Worm (Caenorhabditis elegans): Measurements from ENCODE around the gene F28C6.5.

The F28C6.5 gene

DNA sequence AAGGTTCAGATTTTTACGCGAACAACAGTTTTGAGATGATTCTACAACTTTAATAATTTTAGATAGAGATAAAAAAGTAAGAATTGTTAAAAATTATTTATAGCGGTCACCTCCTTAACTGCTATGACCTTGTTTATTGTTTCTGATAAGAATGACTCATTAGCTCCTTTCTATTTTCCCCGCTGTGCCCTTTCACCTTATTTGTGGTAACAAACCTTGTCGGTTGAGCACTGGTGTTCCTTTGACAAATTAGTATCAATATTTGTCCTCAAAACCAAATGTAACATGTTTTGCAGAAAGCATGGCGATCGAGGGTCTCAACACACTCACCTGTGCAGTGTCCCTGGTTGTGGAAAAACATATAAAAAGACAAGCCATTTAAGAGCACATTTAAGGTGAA is 27.3 kb downstream of the F28C6.5 start:
- TF ChIP-seq ets-7 (tag; optimal IDR thresholded peaks at IDR 0.05): no peak
- no peak for TF ChIP-seq sea-1 (GFP tag; conservative IDR thresholded peaks at IDR 0.05)
- TF ChIP-seq tra-4 (tag; optimal IDR thresholded peaks at IDR 0.05): no peak
- no peak for TF ChIP-seq pes-1 (GFP tag; IDR thresholded peaks at IDR 0.05)
- TF ChIP-seq ama-1 (optimal IDR thresholded peaks at IDR 0.05): no peak
- no peak for TF ChIP-seq B0310.2 (tag; optimal IDR thresholded peaks at IDR 0.05)
- no peak for TF ChIP-seq tbx-37 (GFP tag; conservative IDR thresholded peaks at IDR 0.05)
- TF ChIP-seq hmbx-1 (tag; optimal IDR thresholded peaks at IDR 0.05): no peak
- TF ChIP-seq hnd-1 (tag; optimal IDR thresholded peaks at IDR 0.05): no peak
- TF ChIP-seq flt-1 (GFP tag; IDR thresholded peaks at IDR 0.05): no peak

DNA sequence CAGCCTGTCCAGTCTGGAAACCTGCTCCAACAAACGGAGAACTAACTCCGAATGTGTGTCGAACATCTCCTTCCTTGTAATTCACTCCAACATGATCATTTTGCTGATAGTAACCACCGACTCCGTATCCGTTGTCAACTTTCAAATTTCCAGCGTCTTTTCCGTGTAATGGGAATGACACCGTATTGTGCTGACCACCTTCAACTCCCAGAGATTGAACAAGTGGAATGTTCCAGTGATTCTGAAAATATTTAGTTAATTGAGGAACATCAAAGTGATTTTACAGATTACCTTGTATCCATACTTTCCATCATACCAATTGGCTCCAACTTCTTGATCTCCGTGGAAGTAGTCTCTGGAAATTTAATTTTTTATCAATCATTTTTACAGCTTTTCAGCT is 28.6 kb downstream of the F28C6.5 start:
- no peak for TF ChIP-seq pes-1 (GFP tag; IDR thresholded peaks at IDR 0.05)
- no peak for TF ChIP-seq F13C5.2 (tag; optimal IDR thresholded peaks at IDR 0.05)
- no peak for TF ChIP-seq hnd-1 (tag; optimal IDR thresholded peaks at IDR 0.05)
- TF ChIP-seq ama-1 (optimal IDR thresholded peaks at IDR 0.05): no peak
- TF ChIP-seq sea-1 (GFP tag; conservative IDR thresholded peaks at IDR 0.05): no peak
- no peak for TF ChIP-seq B0310.2 (tag; optimal IDR thresholded peaks at IDR 0.05)
- no peak for TF ChIP-seq hmg-4 (GFP tag; optimal IDR thresholded peaks at IDR 0.05)
- no peak for TF ChIP-seq ets-7 (tag; optimal IDR thresholded peaks at IDR 0.05)
- no peak for TF ChIP-seq scrt-1 (GFP tag; IDR thresholded peaks at IDR 0.05)
- no peak for TF ChIP-seq flt-1 (GFP tag; IDR thresholded peaks at IDR 0.05)
- no peak for TF ChIP-seq ceh-36 (tag; optimal IDR thresholded peaks at IDR 0.05)
- TF ChIP-seq tbx-11 (GFP tag; IDR thresholded peaks at IDR 0.05): no peak
- TF ChIP-seq aly-1 (tag; optimal IDR thresholded peaks at IDR 0.05): no peak
- no peak for TF ChIP-seq tra-4 (tag; optimal IDR thresholded peaks at IDR 0.05)
- TF ChIP-seq ceh-13 (GFP tag; optimal IDR thresholded peaks at IDR 0.05): no peak
- no peak for TF ChIP-seq hmbx-1 (tag; optimal IDR thresholded peaks at IDR 0.05)
- TF ChIP-seq tbx-37 (GFP tag; conservative IDR thresholded peaks at IDR 0.05): no peak

DNA sequence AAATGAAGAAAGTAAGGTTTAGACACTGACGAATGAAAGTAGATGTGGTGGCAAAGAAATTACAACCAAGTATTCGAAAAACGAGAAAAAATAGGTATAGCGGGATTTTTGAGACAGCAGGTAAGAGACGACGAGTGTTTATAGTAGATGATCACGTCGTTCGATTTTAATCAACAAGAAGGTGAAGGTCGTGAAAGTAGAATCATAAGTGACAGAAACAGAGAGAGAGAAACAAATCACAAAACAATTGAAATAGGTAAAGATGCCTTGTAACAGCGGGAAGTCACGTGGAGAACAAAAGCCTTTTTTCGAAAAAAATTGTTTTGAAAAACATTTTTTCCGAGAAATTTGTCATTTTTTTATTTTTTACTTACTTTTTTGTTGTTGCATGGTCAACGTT is 30.8 kb downstream of the F28C6.5 start, which contains the start of gene T22C8.6:
Gene T22C8.6 (minus strand): TSS at position 194 of the 400 bp plus-strand sequence.
- TF ChIP-seq pes-1 (GFP tag; IDR thresholded peaks at IDR 0.05) (no peak), sea-1 (GFP tag; conservative IDR thresholded peaks at IDR 0.05) (no peak), ets-7 (tag; optimal IDR thresholded peaks at IDR 0.05) (no peak), hmg-4 (GFP tag; optimal IDR thresholded peaks at IDR 0.05) (no peak), hmbx-1 (tag; optimal IDR thresholded peaks at IDR 0.05) (no peak), tra-4 (tag; optimal IDR thresholded peaks at IDR 0.05) (no peak), tbx-11 (GFP tag; IDR thresholded peaks at IDR 0.05) (no peak)

DNA sequence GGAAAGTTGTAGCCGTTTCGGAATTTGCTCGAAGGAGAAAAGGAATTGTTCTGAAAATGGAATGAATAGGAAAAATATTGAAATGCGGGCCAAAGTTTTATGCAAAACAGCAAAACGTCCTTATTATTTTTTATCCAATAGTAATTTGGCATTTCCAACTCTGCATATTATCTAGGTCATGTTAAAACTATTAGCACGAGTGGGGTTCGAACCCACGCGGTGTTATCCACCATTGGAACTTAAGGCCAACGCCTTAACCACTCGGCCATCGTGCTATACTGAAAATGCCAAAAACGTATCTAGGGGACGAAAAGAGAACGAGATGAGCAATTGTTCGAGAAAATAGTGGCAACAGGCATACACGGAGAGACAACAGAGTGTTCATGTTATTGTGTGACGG is 32.5 kb downstream of the F28C6.5 start:
- TF ChIP-seq ceh-36 (tag; optimal IDR thresholded peaks at IDR 0.05): no peak
- no peak for TF ChIP-seq ceh-13 (GFP tag; optimal IDR thresholded peaks at IDR 0.05)
- no peak for TF ChIP-seq hnd-1 (tag; optimal IDR thresholded peaks at IDR 0.05)
- no peak for TF ChIP-seq tra-4 (tag; optimal IDR thresholded peaks at IDR 0.05)
- no peak for TF ChIP-seq ets-7 (tag; optimal IDR thresholded peaks at IDR 0.05)
- TF ChIP-seq ama-1 (optimal IDR thresholded peaks at IDR 0.05): no peak
- no peak for TF ChIP-seq aly-1 (tag; optimal IDR thresholded peaks at IDR 0.05)
- no peak for TF ChIP-seq hmg-4 (GFP tag; optimal IDR thresholded peaks at IDR 0.05)

DNA sequence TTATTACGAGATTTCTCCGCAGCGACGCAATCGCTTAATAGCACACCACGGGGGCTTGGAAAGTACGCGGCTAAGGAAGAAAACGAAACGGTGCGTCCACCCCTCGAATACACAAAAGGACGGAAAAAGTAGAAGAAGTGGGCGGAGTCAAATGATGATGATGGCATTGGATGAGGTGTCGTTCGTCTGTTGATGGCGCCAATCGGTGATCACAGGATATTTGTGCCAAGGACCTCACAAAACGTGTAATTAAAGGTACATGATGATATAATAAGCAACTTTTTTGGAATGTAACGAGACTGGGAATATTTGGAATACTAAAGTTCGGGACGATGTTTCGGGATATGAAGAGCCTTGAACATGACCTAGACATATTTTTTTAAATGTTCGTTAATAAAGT is 35.1 kb downstream of the F28C6.5 start, which contains the start of gene cutl-12:
Gene cutl-12 (minus strand): TSS at position 101 of the 400 bp plus-strand sequence.
- TF ChIP-seq hnd-1 (tag; optimal IDR thresholded peaks at IDR 0.05): no peak
- TF ChIP-seq flt-1 (GFP tag; IDR thresholded peaks at IDR 0.05): no peak
- no peak for TF ChIP-seq tbx-37 (GFP tag; conservative IDR thresholded peaks at IDR 0.05)
- no peak for TF ChIP-seq pes-1 (GFP tag; IDR thresholded peaks at IDR 0.05)
- no peak for TF ChIP-seq scrt-1 (GFP tag; IDR thresholded peaks at IDR 0.05)

DNA sequence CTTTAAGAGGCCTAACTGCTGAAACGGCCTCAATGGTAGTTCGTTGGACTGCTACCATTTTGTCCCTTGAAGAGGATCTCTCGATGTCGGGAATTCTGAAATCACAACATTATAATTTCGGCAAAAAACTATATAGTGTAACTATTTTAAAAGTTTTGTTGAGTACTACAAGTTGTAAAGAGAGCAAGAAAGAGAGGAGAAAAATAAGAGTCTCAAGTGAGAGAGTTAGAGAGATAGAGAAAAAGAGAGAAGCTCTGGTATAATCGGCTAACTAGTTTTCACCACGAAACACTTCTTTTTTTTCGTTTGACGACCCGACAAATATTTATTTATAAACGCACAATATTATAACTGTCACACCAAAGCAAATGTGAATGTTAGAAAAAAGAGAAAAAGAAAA is 38.3 kb downstream of the F28C6.5 start, which contains the start of gene vab-9:
Gene vab-9 (minus strand): TSS at position 101 of the 400 bp plus-strand sequence.
- TF ChIP-seq B0310.2 (tag; optimal IDR thresholded peaks at IDR 0.05) (no peak), hmbx-1 (tag; optimal IDR thresholded peaks at IDR 0.05) (no peak), ets-7 (tag; optimal IDR thresholded peaks at IDR 0.05) (no peak), tbx-37 (GFP tag; conservative IDR thresholded peaks at IDR 0.05) (no peak), ama-1 (optimal IDR thresholded peaks at IDR 0.05) (no peak), tbx-11 (GFP tag; IDR thresholded peaks at IDR 0.05) (no peak), flt-1 (GFP tag; IDR thresholded peaks at IDR 0.05) (no peak)

DNA sequence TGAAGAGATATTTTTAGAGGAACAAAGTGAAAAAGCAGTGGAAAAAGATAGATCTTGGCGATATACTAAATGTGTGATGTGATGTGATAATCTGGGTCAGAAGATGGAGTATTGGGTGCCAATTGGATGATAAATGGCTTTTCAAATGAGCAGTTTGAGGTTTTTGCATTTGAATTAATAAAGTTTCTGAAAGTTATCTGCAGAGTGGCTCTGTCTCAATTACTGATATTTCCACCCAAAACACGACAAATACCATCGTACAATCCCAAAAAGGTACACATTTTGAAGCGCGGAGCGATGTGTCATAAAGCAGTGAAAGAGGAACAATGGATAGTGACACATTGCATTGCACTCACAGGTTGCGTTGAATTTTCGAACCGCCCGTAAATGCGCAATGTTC is 40.2 kb downstream of the F28C6.5 start:
- TF ChIP-seq sea-1 (GFP tag; conservative IDR thresholded peaks at IDR 0.05): no peak
- no peak for TF ChIP-seq scrt-1 (GFP tag; IDR thresholded peaks at IDR 0.05)
- TF ChIP-seq aly-1 (tag; optimal IDR thresholded peaks at IDR 0.05): no peak

DNA sequence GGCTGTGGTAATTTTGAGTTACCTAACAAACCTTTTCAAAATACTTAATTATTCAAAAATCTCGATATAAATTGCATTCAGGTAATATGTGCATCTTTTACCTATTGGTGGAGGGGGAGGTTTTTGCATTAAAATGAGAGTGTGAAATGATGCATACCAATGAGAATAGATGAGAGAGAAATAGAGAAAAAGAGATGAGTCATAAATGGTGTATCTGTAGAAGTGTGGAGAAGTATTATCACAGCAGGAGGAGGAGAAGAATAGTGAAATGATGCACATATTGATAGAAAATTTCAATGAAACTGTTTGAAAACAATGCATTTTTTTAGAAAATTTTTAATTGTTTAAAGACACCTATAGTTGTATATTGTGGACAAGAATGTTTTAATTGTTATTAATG is 41.2 kb downstream of the F28C6.5 start:
- TF ChIP-seq flt-1 (GFP tag; IDR thresholded peaks at IDR 0.05): no peak
- TF ChIP-seq tbx-37 (GFP tag; conservative IDR thresholded peaks at IDR 0.05): no peak
- TF ChIP-seq B0310.2 (tag; optimal IDR thresholded peaks at IDR 0.05): no peak
- TF ChIP-seq pes-1 (GFP tag; IDR thresholded peaks at IDR 0.05): no peak
- TF ChIP-seq tbx-11 (GFP tag; IDR thresholded peaks at IDR 0.05): no peak
- TF ChIP-seq ceh-36 (tag; optimal IDR thresholded peaks at IDR 0.05): no peak
- no peak for TF ChIP-seq hmg-4 (GFP tag; optimal IDR thresholded peaks at IDR 0.05)
- TF ChIP-seq sea-1 (GFP tag; conservative IDR thresholded peaks at IDR 0.05): no peak
- no peak for TF ChIP-seq hmbx-1 (tag; optimal IDR thresholded peaks at IDR 0.05)
- TF ChIP-seq ceh-13 (GFP tag; optimal IDR thresholded peaks at IDR 0.05): no peak
- no peak for TF ChIP-seq ama-1 (optimal IDR thresholded peaks at IDR 0.05)
- TF ChIP-seq aly-1 (tag; optimal IDR thresholded peaks at IDR 0.05): no peak
- no peak for TF ChIP-seq tra-4 (tag; optimal IDR thresholded peaks at IDR 0.05)
- no peak for TF ChIP-seq hnd-1 (tag; optimal IDR thresholded peaks at IDR 0.05)
- TF ChIP-seq scrt-1 (GFP tag; IDR thresholded peaks at IDR 0.05): no peak
- TF ChIP-seq ets-7 (tag; optimal IDR thresholded peaks at IDR 0.05): no peak
- no peak for TF ChIP-seq F13C5.2 (tag; optimal IDR thresholded peaks at IDR 0.05)
